Fruit fly (Drosophila melanogaster) whole organism, prepupa: ENCODE results near the gene CG42544.
A peak's percentile ranks its signal among the peaks of the same experiment; 100 is the strongest.

Experiments
- Blimp-1 ChIP-seq: fragments of 200-800 bp; sonication (Bioruptor generic); optimal IDR thresholded peaks from 3 replicates; lab custom pipeline; 2017; ENCODE audit warnings: missing biosample characterization, missing genetic modification characterization, mild to moderate bottlenecking, moderate library complexity, missing genetic modification reagents
- CG10631 ChIP-seq: fragments of 200-800 bp; sonication (Bioruptor generic); optimal IDR thresholded peaks from 2 replicates; lab custom pipeline; 2016; ENCODE audit warnings: missing biosample characterization, missing genetic modification characterization
- CG11294 ChIP-seq: fragments of 200-800 bp; sonication (Bioruptor generic); IDR thresholded peaks from 2 replicates; pipeline ENCODE4 v1.3.6; 2022; ENCODE audit warnings: missing biosample characterization, missing genetic modification characterization
- CG11762 ChIP-seq: fragments of 200-800 bp; sonication (Bioruptor generic); optimal IDR thresholded peaks from 3 replicates; lab custom pipeline; 2016; ENCODE audit warnings: missing biosample characterization, missing genetic modification characterization; ENCODE audit not compliant: insufficient read depth
- CG11902 ChIP-seq: fragments of 200-800 bp; sonication (Bioruptor generic); optimal IDR thresholded peaks from 3 replicates; lab custom pipeline; 2016; ENCODE audit warnings: missing biosample characterization, missing genetic modification characterization
- CG15336 ChIP-seq: fragments of 200-800 bp; sonication (Bioruptor generic); IDR thresholded peaks from 2 replicates; pipeline ENCODE4 v1.3.6; 2022; ENCODE audit warnings: missing biosample characterization, missing genetic modification characterization
- CG16779 ChIP-seq: fragments of 200-800 bp; sonication (Bioruptor generic); optimal IDR thresholded peaks from 3 replicates; lab custom pipeline; 2017; ENCODE audit warnings: missing biosample characterization, mild to moderate bottlenecking, missing genetic modification characterization
- CG3032 ChIP-seq: fragments of 200-800 bp; optimal IDR thresholded peaks from 2 replicates; lab custom pipeline; 2019; ENCODE audit warnings: missing biosample characterization, mild to moderate bottlenecking, missing genetic modification characterization, moderate library complexity
- CG31627 ChIP-seq: fragments of 200-800 bp; sonication (Bioruptor generic); optimal IDR thresholded peaks from 3 replicates; lab custom pipeline; 2016; ENCODE audit warnings: missing biosample characterization, missing genetic modification characterization
- CG34406 ChIP-seq: fragments of 200-800 bp; sonication (Bioruptor generic); optimal IDR thresholded peaks from 3 replicates; lab custom pipeline; 2016; ENCODE audit warnings: missing biosample characterization, missing genetic modification characterization
- CG3919 ChIP-seq: fragments of 200-800 bp; sonication (Bioruptor generic); optimal IDR thresholded peaks from 3 replicates; lab custom pipeline; 2016; ENCODE audit warnings: missing biosample characterization, missing genetic modification characterization
- CG4318 ChIP-seq: fragments of 200-800 bp; sonication (Bioruptor generic); optimal IDR thresholded peaks from 3 replicates; lab custom pipeline; 2017; ENCODE audit warnings: missing biosample characterization, mild to moderate bottlenecking, missing genetic modification characterization
- CG6163 ChIP-seq: fragments of 200-800 bp; sonication (Bioruptor generic); IDR thresholded peaks from 3 replicates; pipeline ENCODE4 v1.3.6; 2022; ENCODE audit warnings: missing biosample characterization, missing genetic modification characterization
- CG6276 ChIP-seq: fragments of 200-800 bp; sonication (Bioruptor generic); optimal IDR thresholded peaks from 2 replicates; lab custom pipeline; 2017; ENCODE audit warnings: missing biosample characterization, mild to moderate bottlenecking, missing genetic modification characterization
- CG6808 ChIP-seq: fragments of 200-800 bp; sonication (Bioruptor generic); optimal IDR thresholded peaks from 3 replicates; lab custom pipeline; 2017; ENCODE audit warnings: missing biosample characterization, missing genetic modification characterization, mild to moderate bottlenecking, moderate library complexity, missing genetic modification reagents
- CG6854 ChIP-seq: fragments of 200-800 bp; sonication (Bioruptor generic); optimal IDR thresholded peaks from 2 replicates; lab custom pipeline; 2017; ENCODE audit warnings: missing biosample characterization, mild to moderate bottlenecking, missing genetic modification characterization
- CG7368 ChIP-seq: fragments of 200-800 bp; sonication (Bioruptor generic); optimal IDR thresholded peaks from 3 replicates; lab custom pipeline; 2016; ENCODE audit warnings: missing biosample characterization, missing genetic modification characterization
- CG8119 ChIP-seq: fragments of 200-800 bp; sonication (Bioruptor generic); IDR thresholded peaks from 3 replicates; pipeline ENCODE4 v1.3.6; 2022; ENCODE audit warnings: missing biosample characterization, missing genetic modification characterization
- CG8632 ChIP-seq: fragments of 200-800 bp; sonication (Bioruptor generic); optimal IDR thresholded peaks from 3 replicates; lab custom pipeline; 2016; ENCODE audit warnings: missing biosample characterization, missing genetic modification characterization
- CG9139 ChIP-seq: fragments of 200-800 bp; sonication (Bioruptor generic); optimal IDR thresholded peaks from 3 replicates; lab custom pipeline; 2017; ENCODE audit warnings: missing biosample characterization, mild to moderate bottlenecking, missing genetic modification characterization
- Eip75B ChIP-seq: fragments of 200-800 bp; sonication (Bioruptor generic); optimal IDR thresholded peaks from 3 replicates; lab custom pipeline; 2016; ENCODE audit warnings: missing biosample characterization, missing genetic modification characterization
- Eip93F ChIP-seq: fragments of 200-800 bp; sonication (Bioruptor generic); optimal IDR thresholded peaks from 2 replicates; lab custom pipeline; 2016; ENCODE audit warnings: missing biosample characterization, mild to moderate bottlenecking, missing genetic modification characterization
- Ets21C ChIP-seq: fragments of 200-800 bp; sonication (Bioruptor generic); optimal IDR thresholded peaks from 3 replicates; lab custom pipeline; 2016; ENCODE audit warnings: missing biosample characterization, missing genetic modification characterization
- Gug ChIP-seq: fragments of 200-800 bp; sonication (Bioruptor generic); IDR thresholded peaks from 2 replicates; pipeline ENCODE4 v1.3.6; 2022; ENCODE audit warnings: missing biosample characterization, missing genetic modification characterization
- Hr38 ChIP-seq: sonication (Bioruptor generic); optimal IDR thresholded peaks from 2 replicates; lab custom pipeline; 2016; ENCODE audit warnings: missing biosample characterization, missing genetic modification characterization
- Hr39 ChIP-seq: fragments of 200-800 bp; sonication (Bioruptor generic); optimal IDR thresholded peaks from 2 replicates; lab custom pipeline; 2016; ENCODE audit warnings: missing biosample characterization, missing genetic modification characterization
- Hr4 ChIP-seq: fragments of 200-800 bp; sonication (Bioruptor generic); optimal IDR thresholded peaks from 3 replicates; lab custom pipeline; 2016; ENCODE audit warnings: missing biosample characterization, missing genetic modification characterization
- Lpt ChIP-seq: fragments of 200-800 bp; sonication (Bioruptor generic); optimal IDR thresholded peaks from 3 replicates; lab custom pipeline; 2016; ENCODE audit warnings: missing biosample characterization, missing genetic modification characterization
- Met ChIP-seq: fragments of 200-800 bp; sonication (Bioruptor generic); optimal IDR thresholded peaks from 3 replicates; lab custom pipeline; 2016; ENCODE audit warnings: missing biosample characterization, missing genetic modification characterization
- OdsH ChIP-seq: fragments of 200-800 bp; sonication (Bioruptor generic); optimal IDR thresholded peaks from 3 replicates; lab custom pipeline; 2016; ENCODE audit warnings: missing biosample characterization, missing genetic modification characterization
- Smox ChIP-seq: fragments of 200-800 bp; sonication (Bioruptor generic); optimal IDR thresholded peaks from 3 replicates; lab custom pipeline; 2016; ENCODE audit warnings: missing biosample characterization, missing genetic modification characterization
- Sox102F ChIP-seq: fragments of 200-800 bp; sonication (Bioruptor generic); optimal IDR thresholded peaks from 2 replicates; lab custom pipeline; 2016; ENCODE audit warnings: missing biosample characterization, mild to moderate bottlenecking, missing genetic modification characterization
- Sox14 ChIP-seq: fragments of 200-800 bp; sonication (Bioruptor generic); optimal IDR thresholded peaks from 3 replicates; lab custom pipeline; 2016; ENCODE audit warnings: missing biosample characterization, missing genetic modification characterization
- Sox15 ChIP-seq: fragments of 200-800 bp; sonication (Bioruptor generic); optimal IDR thresholded peaks from 3 replicates; lab custom pipeline; 2016; ENCODE audit warnings: missing biosample characterization, missing genetic modification characterization
- achi ChIP-seq: fragments of 200-800 bp; sonication (Bioruptor generic); optimal IDR thresholded peaks from 3 replicates; lab custom pipeline; 2016; ENCODE audit warnings: missing biosample characterization, missing genetic modification characterization
- acj6 ChIP-seq: fragments of 200-800 bp; sonication (Bioruptor generic); optimal IDR thresholded peaks from 3 replicates; lab custom pipeline; 2016; ENCODE audit warnings: missing biosample characterization, missing genetic modification characterization
- cyc ChIP-seq: fragments of 200-800 bp; sonication (Bioruptor generic); optimal IDR thresholded peaks from 3 replicates; lab custom pipeline; 2016; ENCODE audit warnings: missing biosample characterization, missing genetic modification characterization
- dac ChIP-seq: fragments of 200-800 bp; sonication (Bioruptor generic); optimal IDR thresholded peaks from 2 replicates; lab custom pipeline; 2017; ENCODE audit warnings: missing biosample characterization, mild to moderate bottlenecking, missing genetic modification characterization
- dsx ChIP-seq: fragments of 200-800 bp; optimal IDR thresholded peaks from 3 replicates; lab custom pipeline; 2019; ENCODE audit warnings: missing biosample characterization, mild to moderate bottlenecking, missing genetic modification characterization, moderate library complexity; ENCODE audit not compliant: poor library complexity, severe bottlenecking
- eg ChIP-seq: fragments of 200-800 bp; sonication (Bioruptor generic); IDR thresholded peaks from 3 replicates; pipeline ENCODE4 v1.3.6; 2022; ENCODE audit warnings: missing biosample characterization, missing genetic modification characterization
- esn ChIP-seq: fragments of 200-800 bp; sonication (Bioruptor generic); optimal IDR thresholded peaks from 2 replicates; lab custom pipeline; 2016; ENCODE audit warnings: missing biosample characterization, mild to moderate bottlenecking, missing genetic modification characterization, moderate library complexity
- fd59A ChIP-seq: fragments of 200-800 bp; sonication (Bioruptor generic); optimal IDR thresholded peaks from 2 replicates; lab custom pipeline; 2017; ENCODE audit warnings: missing biosample characterization, mild to moderate bottlenecking, missing genetic modification characterization, missing genetic modification reagents
- fd85E ChIP-seq: fragments of 200-800 bp; sonication (Bioruptor generic); optimal IDR thresholded peaks from 3 replicates; lab custom pipeline; 2016; ENCODE audit warnings: missing biosample characterization, missing genetic modification characterization
- fkh ChIP-seq: fragments of 200-800 bp; sonication (Bioruptor generic); optimal IDR thresholded peaks from 3 replicates; lab custom pipeline; 2017; ENCODE audit warnings: missing biosample characterization, mild to moderate bottlenecking, missing genetic modification characterization, moderate library complexity
- lz ChIP-seq: fragments of 200-800 bp; sonication (Bioruptor generic); optimal IDR thresholded peaks from 3 replicates; lab custom pipeline; 2016; ENCODE audit warnings: missing biosample characterization, missing genetic modification characterization
- net ChIP-seq: fragments of 200-800 bp; sonication (Bioruptor generic); optimal IDR thresholded peaks from 3 replicates; lab custom pipeline; 2016; ENCODE audit warnings: missing biosample characterization, missing genetic modification characterization
- salr ChIP-seq, 2 experiments: fragments of 200-800 bp; sonication (Bioruptor generic); optimal IDR thresholded peaks; 3 replicates each; lab custom pipeline; 2016 to 2018; ENCODE audit warnings: missing biosample characterization in 2 of 2, missing genetic modification characterization in 2 of 2, mild to moderate bottlenecking in 1 of 2
- spab ChIP-seq: fragments of 200-800 bp; sonication (Bioruptor generic); optimal IDR thresholded peaks from 2 replicates; lab custom pipeline; 2017; ENCODE audit warnings: missing biosample characterization, mild to moderate bottlenecking, missing genetic modification characterization, missing genetic modification reagents
- ss ChIP-seq, 2 experiments: fragments of 200-800 bp; sonication (Bioruptor generic); optimal IDR thresholded peaks; 2 replicates in 1 of 2; 3 replicates in 1 of 2; lab custom pipeline; 2017 to 2018; ENCODE audit warnings: mild to moderate bottlenecking in 2 of 2, missing biosample characterization in 2 of 2, missing genetic modification characterization in 2 of 2, moderate library complexity in 1 of 2
- svp ChIP-seq: fragments of 200-800 bp; sonication (Bioruptor generic); peaks from one replicate; lab custom pipeline; 2016; ENCODE audit warnings: missing biosample characterization, missing genetic modification characterization
- topi ChIP-seq: fragments of 200-800 bp; sonication (Bioruptor generic); optimal IDR thresholded peaks from 3 replicates; lab custom pipeline; 2016; ENCODE audit warnings: missing biosample characterization, missing genetic modification characterization
- vri ChIP-seq: fragments of 200-800 bp; sonication (Bioruptor generic); optimal IDR thresholded peaks from 3 replicates; lab custom pipeline; 2016; ENCODE audit warnings: missing biosample characterization, mild to moderate bottlenecking, missing genetic modification characterization

CG42544 gene

dm6 chr3R:7336454-7336853 lies 32.1 kb downstream of the CG42544 start:
- TF ChIP-seq Met (GFP tag; lab: Kevin White, UChicago): peak; percentile 55
- TF ChIP-seq CG15336 (GFP tag; lab: Robert Waterston, UW): 0 out of 2 replicates have a peak, but pooled peaks have one; percentile 19
- peak; percentile 52 for TF ChIP-seq CG10631 (GFP tag; lab: Kevin White, UChicago)
- TF ChIP-seq cyc: peak; percentile 16
- peak; percentile 35; the same call in 1 of the 3 replicates for TF ChIP-seq CG8119 (GFP tag; lab: Robert Waterston, UW)
- no peak for TF ChIP-seq CG11294 (GFP tag; lab: Robert Waterston, UW)
- peak; percentile 56 for TF ChIP-seq acj6 (GFP tag; lab: Kevin White, UChicago)
- peak; percentile 18 for TF ChIP-seq lz (GFP tag; lab: Kevin White, UChicago)
- TF ChIP-seq Hr4: no peak
- TF ChIP-seq CG3919: peak; percentile 45
- no peak for TF ChIP-seq Gug (GFP tag; lab: Robert Waterston, UW)
- 0 out of 3 replicates have a peak, but pooled peaks have one; percentile 13 for TF ChIP-seq CG6163 (GFP tag; lab: Robert Waterston, UW)
- no peak for TF ChIP-seq fd85E
- peak; percentile 44 for TF ChIP-seq OdsH (GFP tag; lab: Kevin White, UChicago)
- peak; percentile 4 for TF ChIP-seq fd59A (GFP tag; lab: Kevin White, UChicago)
- peak; percentile 58 for TF ChIP-seq topi (GFP tag; lab: Kevin White, UChicago)
- peak; percentile 18 for TF ChIP-seq dsx (GFP tag; lab: Kevin White, UChicago)
- TF ChIP-seq Eip93F (GFP tag; lab: Kevin White, UChicago): no peak
- no peak for TF ChIP-seq CG16779 (tag; lab: Kevin White, UChicago)
- peak; percentile 45 for TF ChIP-seq Lpt (GFP tag; lab: Kevin White, UChicago)
- TF ChIP-seq net (GFP tag; lab: Kevin White, UChicago): no peak
- TF ChIP-seq dac (GFP tag; lab: Kevin White, UChicago): no peak
- TF ChIP-seq CG4318 (GFP tag; lab: Kevin White, UChicago): no peak
- peak; percentile 64 for TF ChIP-seq CG3032 (tag; lab: Kevin White, UChicago)
- TF ChIP-seq Sox102F: peak; percentile 26
- peak; percentile 12 for TF ChIP-seq vri (GFP tag; lab: Kevin White, UChicago)
- TF ChIP-seq CG6854 (GFP tag; lab: Kevin White, UChicago): no peak
- peak; percentile 62 for TF ChIP-seq CG34406
- TF ChIP-seq svp: peak; percentile 69
- peak; percentile 28 for TF ChIP-seq CG6808
- TF ChIP-seq Hr39 (GFP tag; lab: Kevin White, UChicago): no peak
- TF ChIP-seq salr (GFP tag; optimal IDR thresholded peaks at IDR 0.05; lab: Kevin White, UChicago): peak in 1 of 2 experiments; percentile 7
- no peak for TF ChIP-seq Blimp-1
- peak in 1 of 2 experiments; percentile 52 for TF ChIP-seq ss (GFP tag; optimal IDR thresholded peaks at IDR 0.05; lab: Kevin White, UChicago)
- peak; percentile 37 for TF ChIP-seq CG8632 (GFP tag; lab: Kevin White, UChicago)
- TF ChIP-seq Hr38 (GFP tag; lab: Kevin White, UChicago): no peak
- peak; percentile 31 for TF ChIP-seq spab (GFP tag; lab: Kevin White, UChicago)
- TF ChIP-seq Smox: peak; percentile 45
- TF ChIP-seq CG9139 (GFP tag; lab: Kevin White, UChicago): no peak
- TF ChIP-seq eg (GFP tag; lab: Robert Waterston, UW): no peak
- TF ChIP-seq fkh (GFP tag; lab: Kevin White, UChicago): no peak
- TF ChIP-seq esn (GFP tag; lab: Kevin White, UChicago): peak; percentile 64
- TF ChIP-seq CG31627 (GFP tag; lab: Kevin White, UChicago): peak; percentile 10
- no peak for TF ChIP-seq CG6276 (GFP tag; lab: Kevin White, UChicago)
- TF ChIP-seq Ets21C (GFP tag; lab: Kevin White, UChicago): no peak
- peak; percentile 35 for TF ChIP-seq Sox14 (GFP tag; lab: Kevin White, UChicago)
- no peak for TF ChIP-seq Sox15 (GFP tag; lab: Kevin White, UChicago)
- no peak for TF ChIP-seq CG11902 (GFP tag; lab: Kevin White, UChicago)
- TF ChIP-seq Eip75B (GFP tag; lab: Kevin White, UChicago): peak; percentile 25
- no peak for TF ChIP-seq CG7368
- peak; percentile 26 for TF ChIP-seq achi (GFP tag; lab: Kevin White, UChicago)
- peak; percentile 13 for TF ChIP-seq CG11762
